Fruit fly (Drosophila melanogaster): ENCODE data around the gene Golgin104.

DNA sequence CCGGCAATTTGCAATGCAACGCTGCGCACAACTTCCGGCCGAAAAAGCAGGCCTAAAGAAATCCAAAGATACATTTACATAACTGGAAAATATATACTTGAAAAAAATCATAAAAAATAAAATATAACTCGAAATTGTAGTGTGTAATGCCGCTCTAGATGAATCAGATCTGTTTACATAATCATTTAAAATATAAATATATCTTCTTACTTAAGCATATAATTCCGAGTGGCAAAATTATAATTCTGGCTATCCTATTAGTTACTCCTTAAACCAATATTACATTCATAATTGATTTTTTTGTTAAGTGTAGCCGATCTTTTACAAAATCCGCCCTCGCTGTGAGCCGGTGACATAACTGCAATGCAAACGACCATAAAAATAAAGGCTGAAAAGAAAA is 12.3 kb downstream of the Golgin104 start:
- TF ChIP-seq ovo (GFP tag; optimal IDR thresholded peaks at IDR 0.05) (no peak), Clk (GFP tag; optimal IDR thresholded peaks at IDR 0.05) (no peak), CG14711 (tag; optimal IDR thresholded peaks at IDR 0.05) (no peak), toe (GFP tag; optimal IDR thresholded peaks at IDR 0.05) (no peak), CG33017 (tag; optimal IDR thresholded peaks at IDR 0.05) (no peak), CG7045 (GFP tag; optimal IDR thresholded peaks at IDR 0.05) (no peak), cic (GFP tag; optimal IDR thresholded peaks at IDR 0.05) (no peak), CG1620 (GFP tag; optimal IDR thresholded peaks at IDR 0.05) (no peak), Crg-1 (GFP tag; optimal IDR thresholded peaks at IDR 0.05) (no peak), kay (GFP tag; ENCODE audit: borderline replicate concordance) (no peak), CG7101 (tag; optimal IDR thresholded peaks at IDR 0.05) (no peak), Hr96 (GFP tag; optimal IDR thresholded peaks at IDR 0.05) (no peak), pad (GFP tag; optimal IDR thresholded peaks at IDR 0.05) (no peak)

Measured in whole organism, adult.